Fruit fly (Drosophila melanogaster) whole organism, wandering third instar larva: Measurements from ENCODE around the gene Sur.
A peak's percentile ranks its signal among the peaks of the same experiment; 100 is the strongest.

Experiments used
- Abd-B ChIP-seq: fragments of >200 bp; optimal IDR thresholded peaks from 2 replicates; lab custom pipeline; 2017; ENCODE audit warnings: missing biosample characterization, missing genetic modification characterization
- CG32264 ChIP-seq: fragments of 200-800 bp; sonication (Bioruptor generic); optimal IDR thresholded peaks from 2 replicates; lab custom pipeline; 2016; ENCODE audit warnings: missing biosample characterization, missing genetic modification characterization
- CG9705 ChIP-seq: fragments of 200-800 bp; sonication (Bioruptor generic); optimal IDR thresholded peaks from 2 replicates; lab custom pipeline; 2018; ENCODE audit warnings: missing biosample characterization, mild to moderate bottlenecking, missing genetic modification characterization
- CrebA ChIP-seq: fragments of 200-800 bp; sonication (Bioruptor generic); optimal IDR thresholded peaks from 2 replicates; lab custom pipeline; 2016; ENCODE audit warnings: missing biosample characterization, mild to moderate bottlenecking, missing genetic modification characterization, borderline replicate concordance
- Dfd ChIP-seq: fragments of >200 bp; optimal IDR thresholded peaks from 2 replicates; lab custom pipeline; 2017; ENCODE audit warnings: missing biosample characterization, missing genetic modification characterization
- Dif ChIP-seq: fragments of 200-275, 200-300 bp; sonication (Bioruptor generic); optimal IDR thresholded peaks from 2 replicates; lab custom pipeline; 2018; ENCODE audit warnings: missing biosample characterization, missing genetic modification characterization; ENCODE audit not compliant: partially characterized antibody
- HLH106 ChIP-seq: fragments of 200-800 bp; optimal IDR thresholded peaks from 3 replicates; lab custom pipeline; 2019; ENCODE audit warnings: missing biosample characterization, mild to moderate bottlenecking, missing genetic modification characterization, moderate library complexity
- Hnf4 ChIP-seq: fragments of 200-800 bp; sonication (Bioruptor generic); optimal IDR thresholded peaks from 2 replicates; lab custom pipeline; 2016; ENCODE audit warnings: missing biosample characterization, mild to moderate bottlenecking, missing genetic modification characterization
- Hr78 ChIP-seq: fragments of >200 bp; optimal IDR thresholded peaks from 2 replicates; lab custom pipeline; 2017; ENCODE audit warnings: missing biosample characterization, missing genetic modification characterization
- Hr83 ChIP-seq: fragments of 200-300 bp; sonication (Bioruptor generic); optimal IDR thresholded peaks from 2 replicates; lab custom pipeline; 2016; ENCODE audit warnings: missing biosample characterization, mild to moderate bottlenecking, missing genetic modification characterization, moderate library complexity; ENCODE audit not compliant: poor library complexity, severe bottlenecking
- Mio ChIP-seq: sonication (Bioruptor generic); optimal IDR thresholded peaks from 2 replicates; lab custom pipeline; 2016; ENCODE audit warnings: missing biosample characterization, missing genetic modification characterization
- N ChIP-seq: fragments of >200 bp; optimal IDR thresholded peaks from 2 replicates; lab custom pipeline; 2018; ENCODE audit warnings: missing biosample characterization, missing external identifiers, missing genetic modification characterization
- Rel ChIP-seq, 2 experiments: fragments of 200-800 bp; sonication (Bioruptor generic) in 1 of 2; optimal IDR thresholded peaks; 2 replicates in 1 of 2; 3 replicates in 1 of 2; lab custom pipeline; 2016 to 2019; ENCODE audit warnings: mild to moderate bottlenecking in 2 of 2, missing biosample characterization in 2 of 2, missing genetic modification characterization in 2 of 2, moderate library complexity in 1 of 2
- Sp1 ChIP-seq: fragments of 200-800 bp; sonication (Bioruptor generic); optimal IDR thresholded peaks from 3 replicates; lab custom pipeline; 2019; ENCODE audit warnings: missing biosample characterization, mild to moderate bottlenecking, missing genetic modification characterization, moderate library complexity
- dl ChIP-seq, 2 experiments: fragments of 175-275, 200-275 bp in 1 of 2; fragments of 200-275 bp in 1 of 2; sonication (Bioruptor generic); optimal IDR thresholded peaks; lab custom pipeline; 2018; ENCODE audit warnings: mild to moderate bottlenecking in 2 of 2, missing biosample characterization in 2 of 2, missing genetic modification characterization in 2 of 2, moderate library complexity in 2 of 2; ENCODE audit not compliant: partially characterized antibody in 2 of 2, insufficient read depth in 1 of 2
- dsf ChIP-seq: sonication (Bioruptor generic); optimal IDR thresholded peaks from 2 replicates; lab custom pipeline; 2016; ENCODE audit warnings: missing biosample characterization, missing genetic modification characterization, borderline replicate concordance
- foxo ChIP-seq, 2 experiments: fragments of 200-800 bp; sonication (Bioruptor generic); optimal IDR thresholded peaks; 2 replicates in 1 of 2; 3 replicates in 1 of 2; lab custom pipeline; 2016 to 2017; ENCODE audit warnings: missing biosample characterization in 2 of 2, missing genetic modification characterization in 2 of 2
- lola ChIP-seq: fragments of >200 bp; optimal IDR thresholded peaks from 2 replicates; lab custom pipeline; 2017; ENCODE audit warnings: missing biosample characterization, missing genetic modification characterization
- pan ChIP-seq: fragments of >200 bp; optimal IDR thresholded peaks from 2 replicates; lab custom pipeline; 2017
- psq ChIP-seq: fragments of 200-800 bp; sonication (Bioruptor generic); optimal IDR thresholded peaks from 3 replicates; lab custom pipeline; 2017; ENCODE audit warnings: missing biosample characterization, mild to moderate bottlenecking, missing genetic modification characterization, moderate library complexity
- rgr ChIP-seq: fragments of 200-800 bp; sonication (Bioruptor generic); optimal IDR thresholded peaks from 3 replicates; lab custom pipeline; 2016; ENCODE audit warnings: missing biosample characterization, mild to moderate bottlenecking, missing genetic modification characterization
- sage ChIP-seq: fragments of 200-800 bp; sonication (Bioruptor generic); optimal IDR thresholded peaks from 2 replicates; lab custom pipeline; 2016; ENCODE audit warnings: missing biosample characterization, mild to moderate bottlenecking, missing genetic modification characterization
- sv ChIP-seq: fragments of 200-800 bp; sonication (Bioruptor generic); optimal IDR thresholded peaks from 3 replicates; lab custom pipeline; 2016; ENCODE audit warnings: missing biosample characterization, missing genetic modification characterization
- usp ChIP-seq: fragments of >200 bp; optimal IDR thresholded peaks from 2 replicates; lab custom pipeline; 2017; ENCODE audit warnings: missing biosample characterization, missing genetic modification characterization
- woc ChIP-seq: sonication (Bioruptor generic); optimal IDR thresholded peaks from 2 replicates; lab custom pipeline; 2016; ENCODE audit warnings: missing biosample characterization, mild to moderate bottlenecking, missing genetic modification characterization

The Sur gene

DNA sequence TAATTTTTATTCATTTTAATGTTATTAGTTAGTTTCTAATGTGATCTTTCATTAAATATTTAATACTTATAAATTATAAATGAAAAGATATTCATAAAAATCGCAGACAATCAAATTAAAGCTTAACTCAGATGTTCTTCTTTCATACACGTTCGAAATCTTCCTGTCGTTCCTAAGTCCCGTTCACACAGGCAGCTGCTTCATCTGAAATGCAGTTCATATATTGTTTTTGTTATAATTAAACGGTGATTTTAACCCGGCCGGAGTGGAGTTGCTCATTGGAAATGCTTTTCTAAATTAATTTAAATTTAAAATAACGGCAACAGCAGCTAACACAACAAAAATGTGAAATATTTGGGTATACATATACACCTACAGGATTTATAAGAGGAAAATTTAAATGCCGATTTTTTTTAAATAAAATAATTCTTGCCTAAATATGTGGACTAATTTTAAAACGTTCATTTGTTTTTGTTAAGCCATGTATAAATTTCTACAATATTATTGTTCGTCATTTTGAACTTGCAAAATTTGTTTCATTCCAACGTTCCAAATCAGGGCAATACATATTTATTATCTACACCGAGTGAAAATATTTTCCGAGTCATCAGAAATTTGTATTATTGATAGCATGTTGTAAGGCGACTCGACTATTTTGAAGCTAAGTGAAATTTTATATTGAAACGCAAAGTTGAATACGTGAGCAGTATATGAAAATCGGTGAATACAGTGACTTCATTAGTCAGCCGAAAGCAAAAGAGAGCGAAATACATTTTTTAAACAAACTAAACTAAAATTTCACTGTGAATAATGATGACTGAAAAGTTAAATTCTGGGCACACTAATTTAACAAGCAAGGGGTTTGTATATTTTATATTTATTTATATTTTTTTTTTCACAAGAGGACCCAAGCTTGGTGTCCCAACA lies 40.1 kb upstream of the Sur start, which contains the start of gene me31B:
TSS of gene me31B (plus strand) at position 616 of the 927 bp plus-strand sequence.
- TF ChIP-seq Hnf4 (GFP tag; lab: Kevin White, UChicago) = peak; percentile 1
- TF ChIP-seq CrebA (GFP tag; lab: Kevin White, UChicago) = no peak
- TF ChIP-seq Dif (GFP tag; lab: Kevin White, UChicago) = no peak
- TF ChIP-seq Sp1 (GFP tag; lab: Kevin White, UChicago) = no peak
- no peak for TF ChIP-seq Hr83 (GFP tag; lab: Kevin White, UChicago)
- no peak for TF ChIP-seq HLH106 (tag; lab: Kevin White, UChicago)
- no peak for TF ChIP-seq dsf (GFP tag; lab: Kevin White, UChicago)
- no peak for TF ChIP-seq sv (GFP tag; lab: Kevin White, UChicago)
- no peak for TF ChIP-seq CG9705 (GFP tag; lab: Kevin White, UChicago)
- no peak for TF ChIP-seq Rel (GFP tag; optimal IDR thresholded peaks at IDR 0.05; lab: Kevin White, UChicago)
- no peak for TF ChIP-seq Rel (tag; optimal IDR thresholded peaks at IDR 0.05; lab: Kevin White, UChicago)
- no peak for TF ChIP-seq Dfd (GFP tag; lab: Kevin White, UChicago)
- peak; percentile 76 for TF ChIP-seq woc
- TF ChIP-seq lola = no peak
- TF ChIP-seq dl (GFP tag; optimal IDR thresholded peaks at IDR 0.05; lab: Kevin White, UChicago; ENCODE audit: insufficient read depth in 1 of 2, partially characterized antibody in 2 of 2) = no peak
- TF ChIP-seq Mio (GFP tag; lab: Kevin White, UChicago) = no peak
- no peak for TF ChIP-seq N (GFP tag; lab: Kevin White, UChicago)

DNA sequence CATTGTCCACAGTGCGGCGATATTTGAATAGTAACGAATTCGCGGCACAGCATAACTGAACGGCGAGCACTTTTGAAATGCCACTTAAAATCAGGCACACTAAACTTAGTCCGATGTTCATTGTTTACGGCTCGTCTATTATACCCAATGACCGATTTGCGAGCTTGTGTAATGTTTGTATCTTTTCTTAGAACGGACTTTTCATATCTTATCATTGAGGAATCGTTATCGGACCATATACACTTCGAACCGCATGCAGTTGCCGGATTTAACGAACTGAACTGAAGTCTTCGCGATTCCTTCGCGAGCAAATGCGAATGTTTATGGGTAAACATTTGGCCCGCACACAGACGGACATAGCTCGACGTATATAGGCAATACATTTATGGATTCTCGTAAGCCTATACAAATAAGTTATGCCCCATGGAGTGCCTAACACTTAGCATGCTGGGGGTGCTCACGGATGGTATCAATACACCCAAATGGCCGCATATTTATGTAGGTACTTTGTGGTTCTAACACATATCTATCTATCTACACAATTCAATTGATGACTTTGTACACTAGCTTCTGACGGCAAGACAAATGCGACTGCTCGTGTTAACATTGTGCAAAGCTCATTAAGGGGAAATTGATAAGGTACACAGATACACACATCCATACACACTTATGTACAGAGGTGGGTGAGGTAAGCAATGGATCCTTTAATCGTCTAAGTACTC lies 39.0 kb upstream of the Sur start, which contains the start of gene mthl15:
TSS of gene mthl15 (minus strand) at position 593 of the 722 bp plus-strand sequence.
- no peak for TF ChIP-seq foxo (GFP tag; optimal IDR thresholded peaks at IDR 0.05; lab: Kevin White, UChicago)
- no peak for TF ChIP-seq pan (lab: Kevin White, UChicago)
- TF ChIP-seq N (GFP tag; lab: Kevin White, UChicago) = no peak
- no peak for TF ChIP-seq Abd-B (GFP tag; lab: Kevin White, UChicago)
- no peak for TF ChIP-seq sage (GFP tag; lab: Kevin White, UChicago)
- TF ChIP-seq lola = no peak
- TF ChIP-seq rgr (GFP tag; lab: Kevin White, UChicago) = no peak

DNA sequence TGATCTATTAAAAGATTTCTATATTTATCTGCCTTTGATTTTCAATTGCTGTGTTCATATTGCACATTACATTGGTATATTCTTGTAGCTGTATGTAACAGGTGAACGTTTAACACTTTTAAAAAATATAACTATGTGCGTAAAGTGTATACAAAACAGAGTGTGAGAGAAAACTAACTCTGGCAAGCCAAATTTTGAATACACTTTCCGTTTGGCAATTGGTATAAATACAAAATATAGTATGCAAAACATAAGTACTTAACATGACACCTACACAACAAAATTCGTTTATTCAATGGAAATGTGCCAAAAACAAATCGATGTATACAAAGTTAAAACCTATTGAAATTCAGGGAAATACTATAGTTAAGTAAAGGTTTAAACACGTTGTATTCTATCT lies 33.9 kb upstream of the Sur start:
- TF ChIP-seq HLH106 (tag; lab: Kevin White, UChicago) = no peak
- TF ChIP-seq CG32264 = no peak
- no peak for TF ChIP-seq sv (GFP tag; lab: Kevin White, UChicago)
- TF ChIP-seq foxo (GFP tag; optimal IDR thresholded peaks at IDR 0.05; lab: Kevin White, UChicago) = no peak
- TF ChIP-seq Hr78 = no peak
- TF ChIP-seq pan (lab: Kevin White, UChicago) = no peak
- no peak for TF ChIP-seq rgr (GFP tag; lab: Kevin White, UChicago)
- no peak for TF ChIP-seq Rel (GFP tag; optimal IDR thresholded peaks at IDR 0.05; lab: Kevin White, UChicago)
- no peak for TF ChIP-seq Rel (tag; optimal IDR thresholded peaks at IDR 0.05; lab: Kevin White, UChicago)
- TF ChIP-seq psq (GFP tag; lab: Kevin White, UChicago) = no peak

DNA sequence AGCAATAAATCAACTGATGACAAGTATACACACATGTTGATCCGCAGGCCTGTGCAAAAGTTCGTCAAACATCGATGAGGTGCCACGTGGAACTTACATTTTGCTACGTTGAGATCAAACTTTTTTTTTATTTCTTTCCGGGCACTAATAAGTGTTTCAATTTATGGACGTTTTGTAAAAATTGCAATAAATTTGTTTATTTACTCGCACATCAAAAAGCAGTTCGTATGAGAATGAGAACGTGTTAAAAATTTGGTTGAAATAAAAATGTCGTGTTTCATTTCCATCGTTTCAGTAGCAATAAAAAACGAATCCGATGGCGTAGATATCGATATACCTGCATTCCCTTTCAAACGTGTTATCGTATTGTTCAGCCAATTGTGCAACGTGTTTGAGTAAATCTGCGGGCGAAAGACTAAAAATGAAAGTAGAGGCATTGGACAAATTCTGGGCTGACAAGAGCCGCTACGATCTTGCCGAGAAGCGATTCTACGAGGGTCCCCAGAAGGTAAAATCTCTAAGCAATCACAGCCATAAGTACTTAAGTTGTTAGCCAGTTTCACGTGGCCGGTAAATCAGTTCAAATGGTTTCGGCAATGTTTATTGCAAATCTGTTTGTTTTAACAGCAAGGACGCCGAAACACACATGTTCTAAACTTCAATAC lies 33.4 kb upstream of the Sur start, which contains the start of gene eEF1delta:
TSS of gene eEF1delta (plus strand) at position 356 of the 665 bp plus-strand sequence.
- TF ChIP-seq usp (no peak), woc (peak; percentile 57), Dfd (GFP tag; lab: Kevin White, UChicago) (no peak), Hr83 (GFP tag; lab: Kevin White, UChicago) (no peak), foxo (GFP tag; optimal IDR thresholded peaks at IDR 0.05; lab: Kevin White, UChicago) (no peak), Abd-B (GFP tag; lab: Kevin White, UChicago) (no peak)
